Worm (Caenorhabditis elegans) whole organism, L4/young adult: ENCODE results near the gene pqe-1.

Source experiments
- W03F9.2 ChIP-seq: fragments of 150-350 bp; optimal IDR thresholded peaks from 2 replicates; lab custom pipeline; 2014; ENCODE audit warnings: missing biosample characterization, missing genetic modification characterization
- dao-5 ChIP-seq: sonication (generic microtip); optimal IDR thresholded peaks from 2 replicates; lab custom pipeline; 2016; ENCODE audit warnings: missing genotype, missing genetic modification characterization, moderate library complexity, missing compliant biosample characterization

DNA sequence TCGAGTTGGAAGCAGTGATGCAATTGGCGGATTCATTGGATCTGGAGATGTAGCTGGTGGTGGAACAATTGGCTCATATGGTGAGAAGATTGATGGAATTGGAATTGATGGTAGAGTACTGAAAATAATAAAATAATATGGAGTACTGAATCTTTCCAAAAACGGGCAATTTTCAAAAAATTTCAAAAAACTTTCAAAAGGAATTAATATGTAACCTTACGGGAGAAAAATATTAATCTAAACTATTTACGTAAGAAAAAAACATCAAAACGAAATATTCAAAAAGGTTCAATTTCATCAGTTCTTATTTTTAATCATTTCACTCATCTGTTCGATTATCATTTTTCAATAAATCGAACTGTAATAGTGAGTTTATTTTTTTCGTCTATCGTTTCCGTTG is 41.2 kb upstream of the pqe-1 start, which contains the start of gene ZC395.4:
- TF ChIP-seq W03F9.2 (no peak), dao-5 (tag; lab: Kevin White, UChicago) (no peak)
